Fruit fly (Drosophila melanogaster) ovary, adult (tissue): ENCODE results near the gene Nsf2.

Experiments used
- CG17801 ChIP-seq: fragments of 200-800 bp; optimal IDR thresholded peaks from 2 replicates; lab custom pipeline; 2019; ENCODE audit warnings: missing biosample characterization, mild to moderate bottlenecking, missing genetic modification characterization, moderate library complexity; ENCODE audit not compliant: partially characterized antibody

The Nsf2 gene

dm6 chr3R:13802057-13802817, 35.6 kb downstream of the Nsf2 start:
- no peak for TF ChIP-seq CG17801 (GFP tag; lab: Kevin White, UChicago)

- no peak for TF ChIP-seq CG17801 (GFP tag; lab: Kevin White, UChicago)
Measured at dm6 chr3R:13801184-13802056, 36.4 kb downstream of the Nsf2 start.

- no peak for TF ChIP-seq CG17801 (GFP tag; lab: Kevin White, UChicago)
Measured at dm6 chr3R:13800430-13800848, 37.4 kb downstream of the Nsf2 start.

- TF ChIP-seq CG17801 (GFP tag; lab: Kevin White, UChicago): no peak
Measured at dm6 chr3R:13799567-13800429, 38.0 kb downstream of the Nsf2 start.

dm6 chr3R:13797823-13798446, 39.9 kb downstream of the Nsf2 start:
- TF ChIP-seq CG17801 (GFP tag; lab: Kevin White, UChicago): no peak

dm6 chr3R:13797269-13797677, 40.5 kb downstream of the Nsf2 start:
- TF ChIP-seq CG17801 (GFP tag; lab: Kevin White, UChicago): no peak

- no peak for TF ChIP-seq CG17801 (GFP tag; lab: Kevin White, UChicago)
Measured at dm6 chr3R:13796607-13797246, 41.1 kb downstream of the Nsf2 start.

- no peak for TF ChIP-seq CG17801 (GFP tag; lab: Kevin White, UChicago)
Measured at dm6 chr3R:13796071-13796470, 41.7 kb downstream of the Nsf2 start.

dm6 chr3R:13794666-13795055, 43.1 kb downstream of the Nsf2 start:
- no peak for TF ChIP-seq CG17801 (GFP tag; lab: Kevin White, UChicago)

dm6 chr3R:13793979-13794665, 43.7 kb downstream of the Nsf2 start:
- no peak for TF ChIP-seq CG17801 (GFP tag; lab: Kevin White, UChicago)

dm6 chr3R:13793105-13793978, 44.4 kb downstream of the Nsf2 start:
- no peak for TF ChIP-seq CG17801 (GFP tag; lab: Kevin White, UChicago)

dm6 chr3R:13790820-13791219, 47.0 kb downstream of the Nsf2 start:
- no peak for TF ChIP-seq CG17801 (GFP tag; lab: Kevin White, UChicago)
